Worm (Caenorhabditis elegans): Measurements from ENCODE around the gene W01B6.8.

DNA sequence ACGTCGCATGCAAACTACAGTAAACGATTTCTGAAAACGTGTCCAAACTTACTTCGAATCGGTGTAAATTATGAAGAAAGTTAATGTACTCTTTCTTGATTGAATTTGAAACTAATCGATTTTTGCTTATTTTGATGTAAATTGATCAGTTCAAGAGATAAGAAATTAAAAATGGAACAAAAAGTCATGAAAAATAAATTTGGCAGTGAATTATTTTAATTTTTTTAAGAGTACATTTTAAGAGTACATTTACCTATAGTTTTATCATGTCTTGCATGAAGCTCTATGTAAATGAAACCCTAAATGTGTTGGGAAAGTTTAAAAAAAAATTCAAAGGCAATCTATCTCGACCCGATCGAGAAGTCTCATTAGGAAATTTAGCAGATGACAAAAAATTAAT lies 28.0 kb downstream of the W01B6.8 start, which contains the start of gene T04B2.7:
- TF ChIP-seq zip-8 (tag; optimal IDR thresholded peaks at IDR 0.05) (no peak), unc-120 (tag; optimal IDR thresholded peaks at IDR 0.05; ENCODE audit: poor library complexity, severe bottlenecking) (no peak), ham-2 (GFP tag; optimal IDR thresholded peaks at IDR 0.05) (no peak), snpc-4 (tag; optimal IDR thresholded peaks at IDR 0.05) (no peak)

Measured in whole organism, mixed stage, embryonic.